Fruit fly (Drosophila melanogaster) whole organism, wandering third instar larva: Measurements from ENCODE around the gene CG11396.

ENCODE experiments used
- Abd-B ChIP-seq: fragments of >200 bp; optimal IDR thresholded peaks from 2 replicates; lab custom pipeline; 2017; ENCODE audit warnings: missing biosample characterization, missing genetic modification characterization
- CG32264 ChIP-seq: fragments of 200-800 bp; sonication (Bioruptor generic); optimal IDR thresholded peaks from 2 replicates; lab custom pipeline; 2016; ENCODE audit warnings: missing biosample characterization, missing genetic modification characterization
- CG9705 ChIP-seq: fragments of 200-800 bp; sonication (Bioruptor generic); optimal IDR thresholded peaks from 2 replicates; lab custom pipeline; 2018; ENCODE audit warnings: missing biosample characterization, mild to moderate bottlenecking, missing genetic modification characterization
- CrebA ChIP-seq: fragments of 200-800 bp; sonication (Bioruptor generic); optimal IDR thresholded peaks from 2 replicates; lab custom pipeline; 2016; ENCODE audit warnings: missing biosample characterization, mild to moderate bottlenecking, missing genetic modification characterization, borderline replicate concordance
- Dfd ChIP-seq: fragments of >200 bp; optimal IDR thresholded peaks from 2 replicates; lab custom pipeline; 2017; ENCODE audit warnings: missing biosample characterization, missing genetic modification characterization
- HLH106 ChIP-seq: fragments of 200-800 bp; optimal IDR thresholded peaks from 3 replicates; lab custom pipeline; 2019; ENCODE audit warnings: missing biosample characterization, mild to moderate bottlenecking, missing genetic modification characterization, moderate library complexity
- Hnf4 ChIP-seq: fragments of 200-800 bp; sonication (Bioruptor generic); optimal IDR thresholded peaks from 2 replicates; lab custom pipeline; 2016; ENCODE audit warnings: missing biosample characterization, mild to moderate bottlenecking, missing genetic modification characterization
- Hr78 ChIP-seq: fragments of >200 bp; optimal IDR thresholded peaks from 2 replicates; lab custom pipeline; 2017; ENCODE audit warnings: missing biosample characterization, missing genetic modification characterization
- Hr83 ChIP-seq: fragments of 200-300 bp; sonication (Bioruptor generic); optimal IDR thresholded peaks from 2 replicates; lab custom pipeline; 2016; ENCODE audit warnings: missing biosample characterization, mild to moderate bottlenecking, missing genetic modification characterization, moderate library complexity; ENCODE audit not compliant: poor library complexity, severe bottlenecking
- Jra ChIP-seq: sonication (Bioruptor generic); optimal IDR thresholded peaks from 2 replicates; lab custom pipeline; 2016; ENCODE audit warnings: missing biosample characterization, missing genetic modification characterization
- Mio ChIP-seq: sonication (Bioruptor generic); optimal IDR thresholded peaks from 2 replicates; lab custom pipeline; 2016; ENCODE audit warnings: missing biosample characterization, missing genetic modification characterization
- Myc ChIP-seq: fragments of >200 bp; optimal IDR thresholded peaks from 2 replicates; lab custom pipeline; 2017
- N ChIP-seq: fragments of >200 bp; optimal IDR thresholded peaks from 2 replicates; lab custom pipeline; 2018; ENCODE audit warnings: missing biosample characterization, missing external identifiers, missing genetic modification characterization
- OdsH ChIP-seq: fragments of 200-800 bp; sonication (Bioruptor generic); optimal IDR thresholded peaks from 2 replicates; lab custom pipeline; 2016; ENCODE audit warnings: missing biosample characterization, mild to moderate bottlenecking, missing genetic modification characterization
- Rel ChIP-seq, 2 experiments: fragments of 200-800 bp; sonication (Bioruptor generic) in 1 of 2; optimal IDR thresholded peaks; 2 replicates in 1 of 2; 3 replicates in 1 of 2; lab custom pipeline; 2016 to 2019; ENCODE audit warnings: mild to moderate bottlenecking in 2 of 2, missing biosample characterization in 2 of 2, missing genetic modification characterization in 2 of 2, moderate library complexity in 1 of 2
- Sp1 ChIP-seq: fragments of 200-800 bp; sonication (Bioruptor generic); optimal IDR thresholded peaks from 3 replicates; lab custom pipeline; 2019; ENCODE audit warnings: missing biosample characterization, mild to moderate bottlenecking, missing genetic modification characterization, moderate library complexity
- Vsx2 ChIP-seq: fragments of 200-300, 225-300 bp; sonication (Bioruptor generic); optimal IDR thresholded peaks from 2 replicates; lab custom pipeline; 2018; ENCODE audit warnings: missing biosample characterization, missing genetic modification characterization; ENCODE audit not compliant: partially characterized antibody
- br ChIP-seq: fragments of 200-800 bp; sonication (Bioruptor generic); optimal IDR thresholded peaks from 2 replicates; lab custom pipeline; 2016; ENCODE audit warnings: missing biosample characterization, missing genetic modification characterization
- brk ChIP-seq: fragments of 200-800 bp; sonication (Bioruptor generic); optimal IDR thresholded peaks from 2 replicates; lab custom pipeline; 2016; ENCODE audit warnings: missing biosample characterization, mild to moderate bottlenecking, missing genetic modification characterization
- dl ChIP-seq, 2 experiments: fragments of 175-275, 200-275 bp in 1 of 2; fragments of 200-275 bp in 1 of 2; sonication (Bioruptor generic); optimal IDR thresholded peaks; lab custom pipeline; 2018; ENCODE audit warnings: mild to moderate bottlenecking in 2 of 2, missing biosample characterization in 2 of 2, missing genetic modification characterization in 2 of 2, moderate library complexity in 2 of 2; ENCODE audit not compliant: partially characterized antibody in 2 of 2, insufficient read depth in 1 of 2
- dmrt93B ChIP-seq: fragments of 200-800 bp; sonication (Bioruptor generic); optimal IDR thresholded peaks from 2 replicates; lab custom pipeline; 2018; ENCODE audit warnings: missing biosample characterization, mild to moderate bottlenecking, missing genetic modification characterization
- dsf ChIP-seq: sonication (Bioruptor generic); optimal IDR thresholded peaks from 2 replicates; lab custom pipeline; 2016; ENCODE audit warnings: missing biosample characterization, missing genetic modification characterization, borderline replicate concordance
- ey ChIP-seq: fragments of 200-800 bp; sonication (Bioruptor generic); optimal IDR thresholded peaks from 2 replicates; lab custom pipeline; 2016; ENCODE audit warnings: missing biosample characterization, missing genetic modification characterization
- foxo ChIP-seq, 2 experiments: fragments of 200-800 bp; sonication (Bioruptor generic); optimal IDR thresholded peaks; 2 replicates in 1 of 2; 3 replicates in 1 of 2; lab custom pipeline; 2016 to 2017; ENCODE audit warnings: missing biosample characterization in 2 of 2, missing genetic modification characterization in 2 of 2
- fru ChIP-seq: fragments of 200-800 bp; sonication (Bioruptor generic); optimal IDR thresholded peaks from 3 replicates; lab custom pipeline; 2016; ENCODE audit warnings: missing biosample characterization, mild to moderate bottlenecking, missing genetic modification characterization
- h ChIP-seq: fragments of 200-800 bp; sonication (Bioruptor generic); optimal IDR thresholded peaks from 3 replicates; lab custom pipeline; 2016; ENCODE audit warnings: missing biosample characterization, mild to moderate bottlenecking, missing genetic modification characterization
- jim ChIP-seq: fragments of 175-275, 200-325 bp; sonication (Bioruptor generic); optimal IDR thresholded peaks from 2 replicates; lab custom pipeline; 2016; ENCODE audit warnings: missing biosample characterization, mild to moderate bottlenecking, missing genetic modification characterization
- lola ChIP-seq: fragments of >200 bp; optimal IDR thresholded peaks from 2 replicates; lab custom pipeline; 2017; ENCODE audit warnings: missing biosample characterization, missing genetic modification characterization
- rgr ChIP-seq: fragments of 200-800 bp; sonication (Bioruptor generic); optimal IDR thresholded peaks from 3 replicates; lab custom pipeline; 2016; ENCODE audit warnings: missing biosample characterization, mild to moderate bottlenecking, missing genetic modification characterization
- sage ChIP-seq: fragments of 200-800 bp; sonication (Bioruptor generic); optimal IDR thresholded peaks from 2 replicates; lab custom pipeline; 2016; ENCODE audit warnings: missing biosample characterization, mild to moderate bottlenecking, missing genetic modification characterization
- sv ChIP-seq: fragments of 200-800 bp; sonication (Bioruptor generic); optimal IDR thresholded peaks from 3 replicates; lab custom pipeline; 2016; ENCODE audit warnings: missing biosample characterization, missing genetic modification characterization
- tai ChIP-seq: sonication (Bioruptor generic); optimal IDR thresholded peaks from 2 replicates; lab custom pipeline; 2016; ENCODE audit warnings: missing biosample characterization, missing genetic modification characterization
- usp ChIP-seq: fragments of >200 bp; optimal IDR thresholded peaks from 2 replicates; lab custom pipeline; 2017; ENCODE audit warnings: missing biosample characterization, missing genetic modification characterization
- woc ChIP-seq: sonication (Bioruptor generic); optimal IDR thresholded peaks from 2 replicates; lab custom pipeline; 2016; ENCODE audit warnings: missing biosample characterization, mild to moderate bottlenecking, missing genetic modification characterization

CG11396 gene

dm6 chr3L:20796757-20797156 lies 8.8 kb upstream of the CG11396 start:
- TF ChIP-seq jim (GFP tag; lab: Kevin White, UChicago) (no peak), sage (GFP tag; lab: Kevin White, UChicago) (no peak), HLH106 (tag; lab: Kevin White, UChicago) (no peak), CrebA (no peak), woc (GFP tag; lab: Kevin White, UChicago) (no peak), Hnf4 (GFP tag; lab: Kevin White, UChicago) (no peak), dl (GFP tag; optimal IDR thresholded peaks at IDR 0.05; lab: Kevin White, UChicago; ENCODE audit: insufficient read depth in 1 of 2, partially characterized antibody in 2 of 2) (no peak), CG9705 (no peak), Hr83 (GFP tag; lab: Kevin White, UChicago) (no peak), dsf (GFP tag; lab: Kevin White, UChicago) (no peak), lola (GFP tag; lab: Kevin White, UChicago) (no peak), CG32264 (GFP tag; lab: Kevin White, UChicago) (no peak), Rel (GFP tag; optimal IDR thresholded peaks at IDR 0.05; lab: Kevin White, UChicago) (no peak), Rel (tag; optimal IDR thresholded peaks at IDR 0.05; lab: Kevin White, UChicago) (no peak), Jra (GFP tag; lab: Kevin White, UChicago) (no peak), Vsx2 (GFP tag; lab: Kevin White, UChicago) (no peak), fru (no peak), Myc (lab: Kevin White, UChicago) (no peak), Hr78 (no peak)
- TF ChIP-seq, all 38 proteins: peak for 0

dm6 chr3L:20792693-20793092 lies 4.8 kb upstream of the CG11396 start, which contains the start of gene Six4:
Gene Six4, minus strand, starts transcription at chr3L:20792777.
- TF ChIP-seq sv (GFP tag; lab: Kevin White, UChicago) = no peak
- no peak for TF ChIP-seq h (GFP tag; lab: Kevin White, UChicago)
- no peak for TF ChIP-seq OdsH (GFP tag; lab: Kevin White, UChicago)
- TF ChIP-seq Jra (GFP tag; lab: Kevin White, UChicago) = no peak
- TF ChIP-seq Hnf4 (GFP tag; lab: Kevin White, UChicago) = no peak
- TF ChIP-seq Vsx2 (GFP tag; lab: Kevin White, UChicago) = no peak
- TF ChIP-seq sage (GFP tag; lab: Kevin White, UChicago) = no peak
- TF ChIP-seq rgr = no peak
- TF ChIP-seq ey (GFP tag; lab: Kevin White, UChicago) = no peak
- TF ChIP-seq usp (GFP tag; lab: Kevin White, UChicago) = no peak
- TF ChIP-seq Hr78 = no peak
- no peak for TF ChIP-seq lola (GFP tag; lab: Kevin White, UChicago)
- no peak for TF ChIP-seq woc (GFP tag; lab: Kevin White, UChicago)

- no peak for TF ChIP-seq CG32264 (GFP tag; lab: Kevin White, UChicago)
- TF ChIP-seq dsf (GFP tag; lab: Kevin White, UChicago) = no peak
- no peak for TF ChIP-seq foxo (GFP tag; optimal IDR thresholded peaks at IDR 0.05; lab: Kevin White, UChicago)
- no peak for TF ChIP-seq Dfd (GFP tag; lab: Kevin White, UChicago)
- no peak for TF ChIP-seq sv (GFP tag; lab: Kevin White, UChicago)
- no peak for TF ChIP-seq Vsx2 (GFP tag; lab: Kevin White, UChicago)
- TF ChIP-seq Rel (GFP tag; optimal IDR thresholded peaks at IDR 0.05; lab: Kevin White, UChicago) = no peak
- TF ChIP-seq Rel (tag; optimal IDR thresholded peaks at IDR 0.05; lab: Kevin White, UChicago) = no peak
- TF ChIP-seq N (GFP tag; lab: Kevin White, UChicago) = no peak
Observed at dm6 chr3L:20789299-20789698, 1.4 kb upstream of the CG11396 start.

dm6 chr3L:20785742-20786427 lies 2.1 kb downstream of the CG11396 start, which contains the start of gene Pcif1:
Gene Pcif1, minus strand, starts transcription at chr3L:20786197.
- TF ChIP-seq dmrt93B (no peak), Sp1 (GFP tag; lab: Kevin White, UChicago) (no peak), Hnf4 (GFP tag; lab: Kevin White, UChicago) (peak; percentile 72), HLH106 (tag; lab: Kevin White, UChicago) (peak; percentile 17), br (GFP tag; lab: Kevin White, UChicago) (no peak), Dfd (GFP tag; lab: Kevin White, UChicago) (no peak), foxo (GFP tag; optimal IDR thresholded peaks at IDR 0.05; lab: Kevin White, UChicago) (no peak), usp (GFP tag; lab: Kevin White, UChicago) (no peak), sv (GFP tag; lab: Kevin White, UChicago) (peak; percentile 16), tai (no peak), fru (no peak), Rel (GFP tag; optimal IDR thresholded peaks at IDR 0.05; lab: Kevin White, UChicago) (peak; percentile 41), Rel (tag; optimal IDR thresholded peaks at IDR 0.05; lab: Kevin White, UChicago) (no peak), Abd-B (GFP tag; lab: Kevin White, UChicago) (no peak), Myc (lab: Kevin White, UChicago) (no peak), lola (GFP tag; lab: Kevin White, UChicago) (no peak), dsf (GFP tag; lab: Kevin White, UChicago) (peak; percentile 59), h (GFP tag; lab: Kevin White, UChicago) (peak; percentile 50), CG9705 (peak; percentile 2), N (GFP tag; lab: Kevin White, UChicago) (no peak), dl (GFP tag; optimal IDR thresholded peaks at IDR 0.05; lab: Kevin White, UChicago; ENCODE audit: insufficient read depth in 1 of 2, partially characterized antibody in 2 of 2) (no peak), woc (GFP tag; lab: Kevin White, UChicago) (peak; percentile 13), Hr78 (no peak), jim (GFP tag; lab: Kevin White, UChicago) (no peak), rgr (no peak), sage (GFP tag; lab: Kevin White, UChicago) (peak; percentile 44), Vsx2 (GFP tag; lab: Kevin White, UChicago) (no peak), Mio (GFP tag; lab: Kevin White, UChicago) (no peak), CrebA (no peak), CG32264 (GFP tag; lab: Kevin White, UChicago) (peak; percentile 11), Hr83 (GFP tag; lab: Kevin White, UChicago) (peak; percentile 54), brk (peak; percentile 83)
